Worm (Caenorhabditis elegans) whole organism, L2 larva: ENCODE data around the gene npr-17.
"Not testable (repeated sequence)": the region's sequence is repeated elsewhere in the genome, so short reads cannot be mapped to it uniquely, and the experiment has no call there.

Source experiments
- ceh-82 ChIP-seq: fragments of 150-350 bp; optimal IDR thresholded peaks from 2 replicates; lab custom pipeline; 2014; ENCODE audit warnings: missing biosample characterization, missing genetic modification characterization
- lin-11 ChIP-seq: fragments of 150-350 bp; sonication (generic microtip); optimal IDR thresholded peaks from 2 replicates; lab custom pipeline; 2014; ENCODE audit warnings: missing biosample characterization, missing genetic modification characterization, inconsistent platforms, mixed read lengths
- mdl-1 ChIP-seq, 2 experiments: fragments of 150-350 bp in 1 of 2; sonication (generic microtip) in 1 of 2; optimal IDR thresholded peaks; 2 replicates each; lab custom pipeline; 2017; ENCODE audit warnings: missing biosample characterization in 2 of 2, missing genetic modification characterization in 2 of 2
- nhr-237 ChIP-seq: fragments of 150-350 bp; optimal IDR thresholded peaks from 2 replicates; lab custom pipeline; 2014; ENCODE audit warnings: missing biosample characterization, missing genetic modification characterization

DNA sequence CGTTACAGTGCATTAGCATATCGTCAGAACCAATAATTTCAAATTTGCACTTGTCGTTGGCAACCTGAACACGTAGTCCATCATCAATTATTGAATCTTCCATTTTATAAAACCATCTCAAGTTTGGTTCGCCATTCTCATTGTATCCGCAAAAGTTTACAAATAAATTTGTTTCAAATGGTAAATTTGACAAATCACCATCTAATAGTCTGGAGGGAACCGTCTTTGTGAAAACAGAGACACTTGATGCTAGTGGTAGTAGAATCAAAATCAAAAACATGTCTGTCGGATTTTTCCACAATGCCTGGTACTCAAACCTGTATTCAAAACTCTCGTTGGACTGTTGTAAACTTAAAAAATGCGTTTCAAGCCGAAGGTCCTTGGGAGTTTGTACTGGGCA, 32.0 kb downstream of the npr-17 start, which contains the start of gene F54H12.2:
- not testable (repeated sequence) for TF ChIP-seq lin-11 (tag; lab: Kevin White, UChicago); ceh-82 (tag; lab: Kevin White, UChicago); mdl-1 (tag; optimal IDR thresholded peaks at IDR 0.05; lab: Kevin White, UChicago); nhr-237 (tag; lab: Kevin White, UChicago)
